Fruit fly (Drosophila melanogaster): ENCODE results near the gene CG7550.

dm6 chr3L:8110171-8110570 is 14.2 kb downstream of the CG7550 start, which contains the start of gene Nulp1:
- TF ChIP-seq usp (GFP tag; optimal IDR thresholded peaks at IDR 0.05) (no peak), dl (GFP tag; optimal IDR thresholded peaks at IDR 0.05; ENCODE audit: insufficient read depth in 1 of 2, partially characterized antibody in 2 of 2) (no peak), fru (GFP tag; optimal IDR thresholded peaks at IDR 0.05) (no peak), sv (GFP tag; optimal IDR thresholded peaks at IDR 0.05) (no peak), brk (GFP tag; optimal IDR thresholded peaks at IDR 0.05) (no peak), OdsH (GFP tag; optimal IDR thresholded peaks at IDR 0.05) (no peak), Dif (GFP tag; optimal IDR thresholded peaks at IDR 0.05; ENCODE audit: partially characterized antibody) (peak; percentile 31), Hr78 (GFP tag; optimal IDR thresholded peaks at IDR 0.05) (no peak), N (GFP tag; optimal IDR thresholded peaks at IDR 0.05) (no peak), Myc (optimal IDR thresholded peaks at IDR 0.05) (peak; percentile 7)

Data from whole organism, wandering third instar larva.